Worm (Caenorhabditis elegans): Measurements from ENCODE around the gene rps-14.

The rps-14 gene

ce11 chrIII:7189581-7190128 lies 10.3 kb upstream of the rps-14 start, which contains the start of gene rps-21 (continued):
- no peak for TF ChIP-seq T23F11.4 (GFP tag; optimal IDR thresholded peaks at IDR 0.05)
- TF ChIP-seq F13H6.1 (tag; optimal IDR thresholded peaks at IDR 0.05) = no peak
- no peak for TF ChIP-seq ceh-2 (tag; optimal IDR thresholded peaks at IDR 0.05)
- TF ChIP-seq pat-9 (tag; optimal IDR thresholded peaks at IDR 0.05) = no peak
- no peak for TF ChIP-seq ceh-19 (GFP tag; optimal IDR thresholded peaks at IDR 0.05)

ce11 chrIII:7188300-7189052 lies 9.1 kb upstream of the rps-14 start, which contains the start of the genes F37C12.21 and F37C12.10:
F37C12.21 (plus strand) TSS chrIII:7188357.
F37C12.10 (minus strand) TSS chrIII:7188384.
- TF ChIP-seq lim-6 (tag; optimal IDR thresholded peaks at IDR 0.05) (no peak), elt-2 (tag; optimal IDR thresholded peaks at IDR 0.05) (peak; percentile 49)

ce11 chrIII:7185473-7185872 lies 6.1 kb upstream of the rps-14 start, which contains the start of gene F37C12.14:
F37C12.14 (minus strand) TSS chrIII:7185573.
- TF ChIP-seq zip-5 (tag; optimal IDR thresholded peaks at IDR 0.05) (no peak), ttx-3 (tag; optimal IDR thresholded peaks at IDR 0.05) (no peak), hlh-15 (tag; optimal IDR thresholded peaks at IDR 0.05) (no peak), hlh-6 (tag; optimal IDR thresholded peaks at IDR 0.05) (no peak), unc-86 (tag; optimal IDR thresholded peaks at IDR 0.05) (no peak), C38D4.7 (GFP tag; optimal IDR thresholded peaks at IDR 0.05) (no peak), dmd-4 (tag; optimal IDR thresholded peaks at IDR 0.05; ENCODE audit: borderline replicate concordance) (no peak), hlh-8 (tag; optimal IDR thresholded peaks at IDR 0.05) (no peak), ceh-19 (GFP tag; optimal IDR thresholded peaks at IDR 0.05) (no peak), ceh-30 (tag; optimal IDR thresholded peaks at IDR 0.05) (no peak), odd-2 (tag; optimal IDR thresholded peaks at IDR 0.05) (no peak), K09A11.1 (tag; optimal IDR thresholded peaks at IDR 0.05; ENCODE audit: insufficient read depth) (no peak), pag-3 (tag; optimal IDR thresholded peaks at IDR 0.05; ENCODE audit: borderline replicate concordance) (no peak), pros-1 (tag; optimal IDR thresholded peaks at IDR 0.05) (no peak), pqm-1 (tag; optimal IDR thresholded peaks at IDR 0.05) (no peak), K02D7.2 (tag; optimal IDR thresholded peaks at IDR 0.05) (no peak), madf-2 (tag; optimal IDR thresholded peaks at IDR 0.05) (no peak)

ce11 chrIII:7184022-7184421 lies 4.6 kb upstream of the rps-14 start, which contains the start of gene yju-2:
yju-2 (plus strand) TSS chrIII:7184336.
- TF ChIP-seq pha-4 (tag; optimal IDR thresholded peaks at IDR 0.05) (no peak), ref-2 (tag; optimal IDR thresholded peaks at IDR 0.05) (peak; percentile 47), C08G9.2 (tag; optimal IDR thresholded peaks at IDR 0.05) (peak; percentile 21), unc-42 (tag; optimal IDR thresholded peaks at IDR 0.05) (peak; percentile 14), nfya-1 (tag; optimal IDR thresholded peaks at IDR 0.05) (peak; percentile 27), ets-4 (tag; optimal IDR thresholded peaks at IDR 0.05) (peak; percentile 22), ceh-2 (tag; optimal IDR thresholded peaks at IDR 0.05) (peak; percentile 51), pat-9 (tag; optimal IDR thresholded peaks at IDR 0.05) (no peak), pag-3 (tag; optimal IDR thresholded peaks at IDR 0.05; ENCODE audit: borderline replicate concordance) (no peak), sdc-2 (tag; optimal IDR thresholded peaks at IDR 0.05) (peak; percentile 2), ceh-31 (tag; optimal IDR thresholded peaks at IDR 0.05) (peak; percentile 66), zip-5 (tag; optimal IDR thresholded peaks at IDR 0.05) (peak; percentile 26), hlh-13 (GFP tag; optimal IDR thresholded peaks at IDR 0.05) (no peak), tbx-2 (tag; optimal IDR thresholded peaks at IDR 0.05) (peak; percentile 57)

ce11 chrIII:7181822-7182221 lies 2.4 kb upstream of the rps-14 start, which contains the start of gene epg-4:
epg-4 (plus strand) TSS chrIII:7182167.
- TF ChIP-seq dmd-4 (tag; optimal IDR thresholded peaks at IDR 0.05; ENCODE audit: borderline replicate concordance) (no peak), sdc-2 (tag; optimal IDR thresholded peaks at IDR 0.05) (no peak), dve-1 (tag; optimal IDR thresholded peaks at IDR 0.05) (no peak), pat-9 (tag; optimal IDR thresholded peaks at IDR 0.05) (no peak), ztf-16 (tag; optimal IDR thresholded peaks at IDR 0.05) (no peak), ceh-19 (GFP tag; optimal IDR thresholded peaks at IDR 0.05) (no peak), ttx-3 (tag; optimal IDR thresholded peaks at IDR 0.05) (peak; percentile 11), ceh-2 (tag; optimal IDR thresholded peaks at IDR 0.05) (no peak), C38D4.7 (GFP tag; optimal IDR thresholded peaks at IDR 0.05) (no peak), T23F11.4 (GFP tag; optimal IDR thresholded peaks at IDR 0.05) (no peak), nhr-11 (tag; optimal IDR thresholded peaks at IDR 0.05) (no peak), fax-1 (tag; optimal IDR thresholded peaks at IDR 0.05) (no peak), ref-2 (tag; optimal IDR thresholded peaks at IDR 0.05) (peak; percentile 32), unc-86 (tag; optimal IDR thresholded peaks at IDR 0.05) (no peak), hlh-15 (tag; optimal IDR thresholded peaks at IDR 0.05) (no peak), unc-3 (GFP tag; conservative IDR thresholded peaks at IDR 0.05) (no peak), unc-3 (tag; optimal IDR thresholded peaks at IDR 0.05) (no peak), fkh-6 (tag; optimal IDR thresholded peaks at IDR 0.05) (no peak), zip-5 (tag; optimal IDR thresholded peaks at IDR 0.05) (no peak), syd-9 (tag; optimal IDR thresholded peaks at IDR 0.05) (no peak), ceh-22 (tag; optimal IDR thresholded peaks at IDR 0.05) (no peak)
